Worm (Caenorhabditis elegans): Measurements from ENCODE around the gene bigr-1.
"Not testable (repeated sequence)": the region's sequence is repeated elsewhere in the genome, so short reads cannot be mapped to it uniquely, and the experiment has no call there.

ce11 chrII:11170495-11170894, 11.0 kb upstream of the bigr-1 start:
- not testable (repeated sequence) for TF ChIP-seq lsl-1 (GFP tag; optimal IDR thresholded peaks at IDR 0.05); fkh-3 (tag; optimal IDR thresholded peaks at IDR 0.05); lin-26 (GFP tag; IDR thresholded peaks at IDR 0.05); ceh-91 (GFP tag; IDR thresholded peaks at IDR 0.05); ztf-22 (GFP tag; optimal IDR thresholded peaks at IDR 0.05); nhr-120 (GFP tag; IDR thresholded peaks at IDR 0.05); let-607 (tag; optimal IDR thresholded peaks at IDR 0.05); B0336.3 (GFP tag; IDR thresholded peaks at IDR 0.05); hrde-1 (tag; optimal IDR thresholded peaks at IDR 0.05; ENCODE audit: borderline replicate concordance); dpl-1 (GFP tag; optimal IDR thresholded peaks at IDR 0.05)

All from whole organism, young adult.